Worm (Caenorhabditis elegans): ENCODE measurements around the gene dld-1.

dld-1 gene

DNA sequence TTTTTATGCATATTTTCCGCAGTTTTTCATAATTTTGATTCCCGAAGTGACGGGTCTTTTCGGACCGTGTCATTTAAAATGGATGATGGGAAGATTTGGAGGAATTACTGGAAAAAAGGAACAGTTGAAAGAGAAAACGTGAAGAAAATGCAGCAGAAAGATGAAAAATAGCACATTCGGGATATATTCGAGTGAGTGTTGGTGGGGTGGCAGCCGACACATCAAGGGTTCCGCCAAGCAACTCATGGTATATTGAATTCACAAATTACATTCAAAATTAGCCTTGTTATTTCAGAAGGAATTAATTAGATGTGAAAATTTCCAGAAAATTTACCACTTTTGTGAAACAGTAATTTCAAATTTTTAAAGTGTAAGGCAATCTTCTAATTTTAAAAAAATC is 20.2 kb upstream of the dld-1 start, which contains the start of gene tra-3:
TSS of gene tra-3 (minus strand) at position 107 of the 400 bp plus-strand sequence.
- TF ChIP-seq ets-7 (tag; optimal IDR thresholded peaks at IDR 0.05) = no peak
- no peak for TF ChIP-seq flt-1 (GFP tag; IDR thresholded peaks at IDR 0.05)
- no peak for TF ChIP-seq ama-1 (optimal IDR thresholded peaks at IDR 0.05)
- no peak for TF ChIP-seq tbx-37 (GFP tag; conservative IDR thresholded peaks at IDR 0.05)
- no peak for TF ChIP-seq sea-1 (GFP tag; conservative IDR thresholded peaks at IDR 0.05)
- TF ChIP-seq aly-1 (tag; optimal IDR thresholded peaks at IDR 0.05) = no peak
- no peak for TF ChIP-seq B0310.2 (tag; optimal IDR thresholded peaks at IDR 0.05)
- TF ChIP-seq hnd-1 (tag; optimal IDR thresholded peaks at IDR 0.05) = no peak
- TF ChIP-seq hmg-4 (GFP tag; optimal IDR thresholded peaks at IDR 0.05) = no peak
- TF ChIP-seq scrt-1 (GFP tag; IDR thresholded peaks at IDR 0.05) = no peak
- no peak for TF ChIP-seq ceh-36 (tag; optimal IDR thresholded peaks at IDR 0.05)

DNA sequence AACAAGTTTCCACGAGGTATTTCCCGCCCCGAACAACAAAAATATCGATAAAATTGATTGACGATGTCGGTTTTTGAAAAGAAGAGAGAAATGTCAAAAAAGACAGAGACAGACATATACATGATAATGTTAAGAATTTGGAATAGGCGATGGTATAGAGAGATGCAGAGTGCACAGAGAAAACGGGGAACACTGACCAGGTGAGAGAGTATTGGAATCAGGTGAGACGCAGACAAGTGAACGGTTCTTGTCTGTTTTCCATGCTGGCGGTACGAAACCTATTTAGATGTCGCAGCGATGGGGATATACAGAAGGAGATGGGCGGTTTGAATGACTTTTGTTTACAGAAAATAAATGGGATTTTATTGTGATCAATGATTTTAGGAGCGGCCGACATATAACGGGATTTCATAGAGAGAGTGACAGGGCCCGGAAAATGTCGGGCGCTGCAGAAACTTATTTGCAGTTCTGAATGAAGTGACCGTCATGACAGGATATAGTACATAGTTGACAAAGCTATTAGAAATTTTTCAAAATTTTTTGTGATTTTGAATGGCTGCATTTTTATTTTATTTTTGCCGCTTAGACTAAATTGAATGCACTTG is 19.0 kb upstream of the dld-1 start:
- TF ChIP-seq B0310.2 (tag; optimal IDR thresholded peaks at IDR 0.05) (no peak), aly-1 (tag; optimal IDR thresholded peaks at IDR 0.05) (no peak), pes-1 (GFP tag; IDR thresholded peaks at IDR 0.05) (no peak), hmbx-1 (tag; optimal IDR thresholded peaks at IDR 0.05) (no peak), hnd-1 (tag; optimal IDR thresholded peaks at IDR 0.05) (no peak), flt-1 (GFP tag; IDR thresholded peaks at IDR 0.05) (no peak), tbx-11 (GFP tag; IDR thresholded peaks at IDR 0.05) (no peak), ets-7 (tag; optimal IDR thresholded peaks at IDR 0.05) (no peak), tra-4 (tag; optimal IDR thresholded peaks at IDR 0.05) (no peak), hmg-4 (GFP tag; optimal IDR thresholded peaks at IDR 0.05) (no peak), ceh-13 (GFP tag; optimal IDR thresholded peaks at IDR 0.05) (no peak), scrt-1 (GFP tag; IDR thresholded peaks at IDR 0.05) (no peak), tbx-37 (GFP tag; conservative IDR thresholded peaks at IDR 0.05) (no peak), F13C5.2 (tag; optimal IDR thresholded peaks at IDR 0.05) (no peak), ama-1 (optimal IDR thresholded peaks at IDR 0.05) (no peak), sea-1 (GFP tag; conservative IDR thresholded peaks at IDR 0.05) (no peak), ceh-36 (tag; optimal IDR thresholded peaks at IDR 0.05) (no peak)

- no peak for TF ChIP-seq ceh-13 (GFP tag; optimal IDR thresholded peaks at IDR 0.05)
- no peak for TF ChIP-seq scrt-1 (GFP tag; IDR thresholded peaks at IDR 0.05)
- TF ChIP-seq tbx-11 (GFP tag; IDR thresholded peaks at IDR 0.05) = no peak
- no peak for TF ChIP-seq flt-1 (GFP tag; IDR thresholded peaks at IDR 0.05)
- no peak for TF ChIP-seq pes-1 (GFP tag; IDR thresholded peaks at IDR 0.05)
- no peak for TF ChIP-seq F13C5.2 (tag; optimal IDR thresholded peaks at IDR 0.05)
- TF ChIP-seq B0310.2 (tag; optimal IDR thresholded peaks at IDR 0.05) = no peak
- no peak for TF ChIP-seq hmg-4 (GFP tag; optimal IDR thresholded peaks at IDR 0.05)
- no peak for TF ChIP-seq tbx-37 (GFP tag; conservative IDR thresholded peaks at IDR 0.05)
These were observed 7.7 kb upstream of the dld-1 start, which contains the start of gene nspg-9 for ce11 chrIV:14456667-14457066. Gene nspg-9 (plus strand): TSS chrIV:14456900.

ce11 chrIV:14466048-14466447 is 1.7 kb downstream of the dld-1 start:
- TF ChIP-seq ceh-36 (tag; optimal IDR thresholded peaks at IDR 0.05) (no peak), aly-1 (tag; optimal IDR thresholded peaks at IDR 0.05) (no peak), hmg-4 (GFP tag; optimal IDR thresholded peaks at IDR 0.05) (no peak), B0310.2 (tag; optimal IDR thresholded peaks at IDR 0.05) (no peak), tbx-11 (GFP tag; IDR thresholded peaks at IDR 0.05) (no peak), hmbx-1 (tag; optimal IDR thresholded peaks at IDR 0.05) (no peak), ama-1 (optimal IDR thresholded peaks at IDR 0.05) (no peak), sea-1 (GFP tag; conservative IDR thresholded peaks at IDR 0.05) (no peak), pes-1 (GFP tag; IDR thresholded peaks at IDR 0.05) (no peak), ceh-13 (GFP tag; optimal IDR thresholded peaks at IDR 0.05) (no peak)

- TF ChIP-seq scrt-1 (GFP tag; IDR thresholded peaks at IDR 0.05) = no peak
- TF ChIP-seq B0310.2 (tag; optimal IDR thresholded peaks at IDR 0.05) = no peak
- TF ChIP-seq ets-7 (tag; optimal IDR thresholded peaks at IDR 0.05) = no peak
- TF ChIP-seq F13C5.2 (tag; optimal IDR thresholded peaks at IDR 0.05) = no peak
- TF ChIP-seq tbx-11 (GFP tag; IDR thresholded peaks at IDR 0.05) = no peak
- TF ChIP-seq sea-1 (GFP tag; conservative IDR thresholded peaks at IDR 0.05) = no peak
- TF ChIP-seq hmbx-1 (tag; optimal IDR thresholded peaks at IDR 0.05) = no peak
- no peak for TF ChIP-seq pes-1 (GFP tag; IDR thresholded peaks at IDR 0.05)
- no peak for TF ChIP-seq aly-1 (tag; optimal IDR thresholded peaks at IDR 0.05)
- TF ChIP-seq hmg-4 (GFP tag; optimal IDR thresholded peaks at IDR 0.05) = no peak
- TF ChIP-seq hnd-1 (tag; optimal IDR thresholded peaks at IDR 0.05) = no peak
- TF ChIP-seq ama-1 (optimal IDR thresholded peaks at IDR 0.05) = no peak
- no peak for TF ChIP-seq ceh-36 (tag; optimal IDR thresholded peaks at IDR 0.05)
- no peak for TF ChIP-seq ceh-13 (GFP tag; optimal IDR thresholded peaks at IDR 0.05)
- TF ChIP-seq flt-1 (GFP tag; IDR thresholded peaks at IDR 0.05) = no peak
- no peak for TF ChIP-seq tra-4 (tag; optimal IDR thresholded peaks at IDR 0.05)
- TF ChIP-seq tbx-37 (GFP tag; conservative IDR thresholded peaks at IDR 0.05) = no peak
These were observed 2.5 kb downstream of the dld-1 start for ce11 chrIV:14466837-14467236.

- TF ChIP-seq ets-7 (tag; optimal IDR thresholded peaks at IDR 0.05) = no peak
- TF ChIP-seq tbx-11 (GFP tag; IDR thresholded peaks at IDR 0.05) = no peak
These were observed 4.7 kb downstream of the dld-1 start for ce11 chrIV:14469013-14469412.

- TF ChIP-seq flt-1 (GFP tag; IDR thresholded peaks at IDR 0.05) (no peak), hnd-1 (tag; optimal IDR thresholded peaks at IDR 0.05) (no peak), aly-1 (tag; optimal IDR thresholded peaks at IDR 0.05) (no peak), ama-1 (optimal IDR thresholded peaks at IDR 0.05) (no peak), tbx-11 (GFP tag; IDR thresholded peaks at IDR 0.05) (no peak), ets-7 (tag; optimal IDR thresholded peaks at IDR 0.05) (no peak), tra-4 (tag; optimal IDR thresholded peaks at IDR 0.05) (no peak), hmg-4 (GFP tag; optimal IDR thresholded peaks at IDR 0.05) (no peak), hmbx-1 (tag; optimal IDR thresholded peaks at IDR 0.05) (no peak), ceh-13 (GFP tag; optimal IDR thresholded peaks at IDR 0.05) (no peak), tbx-37 (GFP tag; conservative IDR thresholded peaks at IDR 0.05) (no peak), ceh-36 (tag; optimal IDR thresholded peaks at IDR 0.05) (no peak), scrt-1 (GFP tag; IDR thresholded peaks at IDR 0.05) (no peak), pes-1 (GFP tag; IDR thresholded peaks at IDR 0.05) (no peak), B0310.2 (tag; optimal IDR thresholded peaks at IDR 0.05) (no peak), F13C5.2 (tag; optimal IDR thresholded peaks at IDR 0.05) (no peak), sea-1 (GFP tag; conservative IDR thresholded peaks at IDR 0.05) (no peak)
These were observed 17.7 kb downstream of the dld-1 start, which contains the start of gene Y57G11A.4 for ce11 chrIV:14481984-14482383. Gene Y57G11A.4 (plus strand): TSS chrIV:14482284.

Data from whole organism, early embryonic.